Fruit fly (Drosophila melanogaster) whole organism, wandering third instar larva: ENCODE measurements around the gene senju.

Source experiments
- CrebA ChIP-seq: fragments of 200-800 bp; sonication (Bioruptor generic); optimal IDR thresholded peaks from 2 replicates; lab custom pipeline; 2016; ENCODE audit warnings: missing biosample characterization, mild to moderate bottlenecking, missing genetic modification characterization, borderline replicate concordance
- OdsH ChIP-seq: fragments of 200-800 bp; sonication (Bioruptor generic); optimal IDR thresholded peaks from 2 replicates; lab custom pipeline; 2016; ENCODE audit warnings: missing biosample characterization, mild to moderate bottlenecking, missing genetic modification characterization
- br ChIP-seq: fragments of 200-800 bp; sonication (Bioruptor generic); optimal IDR thresholded peaks from 2 replicates; lab custom pipeline; 2016; ENCODE audit warnings: missing biosample characterization, missing genetic modification characterization
- lola ChIP-seq: fragments of >200 bp; optimal IDR thresholded peaks from 2 replicates; lab custom pipeline; 2017; ENCODE audit warnings: missing biosample characterization, missing genetic modification characterization

- no peak for TF ChIP-seq CrebA (GFP tag; lab: Kevin White, UChicago)
- TF ChIP-seq lola (GFP tag; lab: Kevin White, UChicago): no peak
- no peak for TF ChIP-seq OdsH
- TF ChIP-seq br (GFP tag; lab: Kevin White, UChicago): no peak
Measured at dm6 chr2L:5079200-5079599, 26.6 kb downstream of the senju start.
